Fruit fly (Drosophila melanogaster): ENCODE data around the gene CG8907.

The CG8907 gene

dm6 chr3R:17053415-17054177, 45.5 kb downstream of the CG8907 start, which contains the start of gene Dad (continued):
- TF ChIP-seq Hr39 (GFP tag; optimal IDR thresholded peaks at IDR 0.05): peak; percentile 28
- TF ChIP-seq CG7368 (GFP tag; optimal IDR thresholded peaks at IDR 0.05): no peak
- no peak for TF ChIP-seq fd59A (GFP tag; optimal IDR thresholded peaks at IDR 0.05)
- no peak for TF ChIP-seq Hr38 (GFP tag; optimal IDR thresholded peaks at IDR 0.05)
- TF ChIP-seq Lpt (GFP tag; optimal IDR thresholded peaks at IDR 0.05): no peak
- no peak for TF ChIP-seq CG6276 (GFP tag; optimal IDR thresholded peaks at IDR 0.05)
- peak; percentile 22 for TF ChIP-seq CG6792 (GFP tag; optimal IDR thresholded peaks at IDR 0.05)
- TF ChIP-seq Hr4 (GFP tag; optimal IDR thresholded peaks at IDR 0.05): no peak
- peak; percentile 13 for TF ChIP-seq pdm3 (GFP tag; optimal IDR thresholded peaks at IDR 0.05)
- peak; percentile 62 for TF ChIP-seq Smox (GFP tag; optimal IDR thresholded peaks at IDR 0.05)
- TF ChIP-seq Eip93F (GFP tag; optimal IDR thresholded peaks at IDR 0.05): peak; percentile 34
- TF ChIP-seq CG6163 (GFP tag; IDR thresholded peaks at IDR 0.05): peak; percentile 49
- TF ChIP-seq CG8632 (GFP tag; optimal IDR thresholded peaks at IDR 0.05): peak; percentile 28
- no peak for TF ChIP-seq Ets96B (tag; optimal IDR thresholded peaks at IDR 0.05)
- peak; percentile 26 for TF ChIP-seq Sox14 (GFP tag; optimal IDR thresholded peaks at IDR 0.05)
- TF ChIP-seq CG8119 (GFP tag; IDR thresholded peaks at IDR 0.05): no peak

- no peak for TF ChIP-seq CG31627 (GFP tag; optimal IDR thresholded peaks at IDR 0.05)
- TF ChIP-seq Blimp-1 (GFP tag; optimal IDR thresholded peaks at IDR 0.05): no peak
- no peak for TF ChIP-seq CG10669 (GFP tag; optimal IDR thresholded peaks at IDR 0.05)
- no peak for TF ChIP-seq Hr38 (GFP tag; optimal IDR thresholded peaks at IDR 0.05)
- peak; percentile 51 for TF ChIP-seq svp (GFP tag)
- TF ChIP-seq salr (GFP tag; optimal IDR thresholded peaks at IDR 0.05): no peak
Measured at dm6 chr3R:17054528-17054927, 46.5 kb downstream of the CG8907 start.

- peak; percentile 72 for TF ChIP-seq CG1621 (tag; optimal IDR thresholded peaks at IDR 0.05)
- TF ChIP-seq CG6276 (GFP tag; optimal IDR thresholded peaks at IDR 0.05): peak; percentile 63
- peak; percentile 39; the same call in 1 of the 2 replicates for TF ChIP-seq Gug (GFP tag; IDR thresholded peaks at IDR 0.05)
- peak; percentile 65 for TF ChIP-seq CG9139 (GFP tag; optimal IDR thresholded peaks at IDR 0.05)
- peak; percentile 19 for TF ChIP-seq topi (GFP tag; optimal IDR thresholded peaks at IDR 0.05)
- TF ChIP-seq vri (GFP tag; optimal IDR thresholded peaks at IDR 0.05): peak; percentile 99
- peak; percentile 64 for TF ChIP-seq CG16779 (tag; optimal IDR thresholded peaks at IDR 0.05)
- peak; percentile 68 for TF ChIP-seq Eip78C (GFP tag)
- TF ChIP-seq CG10669 (GFP tag; optimal IDR thresholded peaks at IDR 0.05): no peak
- no peak for TF ChIP-seq salr (GFP tag; optimal IDR thresholded peaks at IDR 0.05)
- TF ChIP-seq CG32006 (GFP tag; optimal IDR thresholded peaks at IDR 0.05): peak; percentile 34
- TF ChIP-seq Ets21C (GFP tag; optimal IDR thresholded peaks at IDR 0.05): no peak
- peak; percentile 71 for TF ChIP-seq CG6163 (GFP tag; IDR thresholded peaks at IDR 0.05)
- TF ChIP-seq fkh (GFP tag; optimal IDR thresholded peaks at IDR 0.05): peak; percentile 91
- TF ChIP-seq pdm3 (GFP tag; optimal IDR thresholded peaks at IDR 0.05): peak; percentile 8
- no peak for TF ChIP-seq Eip93F (GFP tag; optimal IDR thresholded peaks at IDR 0.05)
- TF ChIP-seq CG6854 (GFP tag; optimal IDR thresholded peaks at IDR 0.05): peak; percentile 81
- no peak for TF ChIP-seq Sox14 (GFP tag; optimal IDR thresholded peaks at IDR 0.05)
- TF ChIP-seq CG15336 (GFP tag; IDR thresholded peaks at IDR 0.05): peak; percentile 52; the same call in 1 of the 2 replicates
- peak; percentile 5 for TF ChIP-seq fd59A (GFP tag; optimal IDR thresholded peaks at IDR 0.05)
- TF ChIP-seq eg (GFP tag; IDR thresholded peaks at IDR 0.05): peak; percentile 71
- TF ChIP-seq dsx (GFP tag; optimal IDR thresholded peaks at IDR 0.05; ENCODE audit: poor library complexity, severe bottlenecking): peak; percentile 84
- peak; percentile 21 for TF ChIP-seq spab (GFP tag; optimal IDR thresholded peaks at IDR 0.05)
- TF ChIP-seq Met (GFP tag; optimal IDR thresholded peaks at IDR 0.05): no peak
- TF ChIP-seq esn (GFP tag; optimal IDR thresholded peaks at IDR 0.05): peak; percentile 28
- TF ChIP-seq CG7368 (GFP tag; optimal IDR thresholded peaks at IDR 0.05): peak; percentile 9
- peak; percentile 1 for TF ChIP-seq OdsH (GFP tag; optimal IDR thresholded peaks at IDR 0.05)
- peak; percentile 81 for TF ChIP-seq svp (GFP tag)
- TF ChIP-seq CG3032 (tag; optimal IDR thresholded peaks at IDR 0.05): peak; percentile 9
- peak; percentile 55 for TF ChIP-seq Eip75B (GFP tag; optimal IDR thresholded peaks at IDR 0.05)
- TF ChIP-seq Ets96B (tag; optimal IDR thresholded peaks at IDR 0.05): peak; percentile 53
- peak; percentile 9 for TF ChIP-seq Blimp-1 (GFP tag; optimal IDR thresholded peaks at IDR 0.05)
- TF ChIP-seq CG8119 (GFP tag; IDR thresholded peaks at IDR 0.05): peak; percentile 61
- peak; percentile 13 for TF ChIP-seq dac (GFP tag; optimal IDR thresholded peaks at IDR 0.05)
- TF ChIP-seq CG11294 (GFP tag; IDR thresholded peaks at IDR 0.05): no peak
- TF ChIP-seq Lpt (GFP tag; optimal IDR thresholded peaks at IDR 0.05): peak; percentile 70
Measured at dm6 chr3R:17056183-17056904, 48.3 kb downstream of the CG8907 start.
